Worm (Caenorhabditis elegans) whole organism, L1 larva: Measurements from ENCODE around the gene hum-4.

ENCODE experiments used
- C34B4.2 ChIP-seq: sonication (generic microtip); optimal IDR thresholded peaks from 2 replicates; lab custom pipeline; 2017; ENCODE audit warnings: mild to moderate bottlenecking, missing genetic modification characterization, missing compliant biosample characterization
- blmp-1 ChIP-seq: fragments of 150-350 bp; optimal IDR thresholded peaks from 2 replicates; lab custom pipeline; 2014; ENCODE audit warnings: missing biosample characterization, missing genetic modification characterization
- ceh-63 ChIP-seq: fragments of 200-800 bp; sonication (Bioruptor generic); optimal IDR thresholded peaks from 2 replicates; lab custom pipeline; 2018; ENCODE audit warnings: mild to moderate bottlenecking, missing genetic modification characterization, missing compliant biosample characterization
- ceh-8 ChIP-seq: fragments of 200-800 bp; sonication (Bioruptor generic); optimal IDR thresholded peaks from 2 replicates; lab custom pipeline; 2018; ENCODE audit warnings: mild to moderate bottlenecking, missing genetic modification characterization, moderate library complexity, missing compliant biosample characterization
- ceh-82 ChIP-seq, 3 experiments: fragments of 150-350 bp in 1 of 3; sonication (generic microtip) in 2 of 3; optimal IDR thresholded peaks; 2 replicates each; lab custom pipeline; 2014 to 2017; ENCODE audit warnings: missing biosample characterization in 3 of 3, missing genetic modification characterization in 3 of 3
- ces-1 ChIP-seq: fragments of 150-350 bp; optimal IDR thresholded peaks from 2 replicates; lab custom pipeline; 2014; ENCODE audit warnings: missing biosample characterization, missing genetic modification reagents, missing genetic modification characterization
- dsc-1 ChIP-seq: sonication (generic microtip); optimal IDR thresholded peaks from 2 replicates; lab custom pipeline; 2016; ENCODE audit warnings: mild to moderate bottlenecking, missing genetic modification characterization, missing compliant biosample characterization
- efl-1 ChIP-seq, 4 experiments: fragments of 150-350 bp; optimal IDR thresholded peaks in 3 of 4; peaks in 1 of 4; 1 replicate in 1 of 4; 2 replicates in 3 of 4; lab custom pipeline; 2014; ENCODE audit warnings: missing biosample characterization in 2 of 4, missing genetic modification characterization in 2 of 4, missing genetic modification reagents in 2 of 4
- elt-2 ChIP-seq: sonication (generic microtip); optimal IDR thresholded peaks from 2 replicates; lab custom pipeline; 2016; ENCODE audit warnings: missing genetic modification characterization, mild to moderate bottlenecking, inconsistent platforms, missing compliant biosample characterization, missing genetic modification reagents
- elt-3 ChIP-seq, 6 experiments: fragments of 150-350 bp in 1 of 6; sonication (generic microtip); optimal IDR thresholded peaks; 2 replicates each; lab custom pipeline; 2017 to 2018; ENCODE audit warnings: missing biosample characterization in 6 of 6, missing genetic modification characterization in 6 of 6, inconsistent platforms in 1 of 6
- ets-5 ChIP-seq: fragments of 200-800 bp; sonication (Bioruptor generic); IDR thresholded peaks from 2 replicates; pipeline ENCODE4 v1.3.6; 2022; ENCODE audit warnings: missing genetic modification characterization, missing compliant biosample characterization
- fkh-4 ChIP-seq: sonication (generic microtip); optimal IDR thresholded peaks from 2 replicates; lab custom pipeline; 2016; ENCODE audit warnings: missing compliant biosample characterization, missing genetic modification characterization, borderline replicate concordance
- fos-1 ChIP-seq: fragments of 150-350 bp; optimal IDR thresholded peaks from 2 replicates; lab custom pipeline; 2014; ENCODE audit warnings: missing biosample characterization, missing genetic modification characterization
- hlh-17 ChIP-seq: fragments of 200-800 bp; sonication (Bioruptor generic); optimal IDR thresholded peaks from 2 replicates; lab custom pipeline; 2018; ENCODE audit warnings: missing genetic modification characterization, mild to moderate bottlenecking, missing compliant biosample characterization, moderate library complexity, borderline replicate concordance
- isw-1 ChIP-seq: fragments of 200-800 bp; sonication (Bioruptor generic); IDR thresholded peaks from 2 replicates; pipeline ENCODE4 v1.3.6; 2022; ENCODE audit warnings: missing genetic modification characterization, missing compliant biosample characterization
- jun-1 ChIP-seq: fragments of 150-350 bp; optimal IDR thresholded peaks from 2 replicates; lab custom pipeline; 2014; ENCODE audit warnings: missing biosample characterization, missing genetic modification reagents, missing genetic modification characterization
- lin-14 ChIP-seq: fragments of 200-800 bp; sonication (Bioruptor generic); optimal IDR thresholded peaks from 2 replicates; lab custom pipeline; 2018; ENCODE audit warnings: mild to moderate bottlenecking, missing genetic modification characterization, moderate library complexity, missing compliant biosample characterization
- lin-15B ChIP-seq: fragments of 150-350 bp; sonication (generic microtip); optimal IDR thresholded peaks from 3 replicates; lab custom pipeline; 2014; ENCODE audit warnings: missing biosample characterization, missing genetic modification characterization
- lin-35 ChIP-seq, 2 experiments: fragments of 150-350 bp; optimal IDR thresholded peaks; 2 replicates each; lab custom pipeline; 2014; ENCODE audit warnings: missing biosample characterization in 2 of 2, missing genetic modification characterization in 2 of 2, missing genetic modification reagents in 2 of 2
- lin-39 ChIP-seq: fragments of 150-350 bp; optimal IDR thresholded peaks from 2 replicates; lab custom pipeline; 2014; ENCODE audit warnings: missing biosample characterization, missing genetic modification reagents, missing genetic modification characterization
- lir-3 ChIP-seq: sonication (generic microtip); optimal IDR thresholded peaks from 2 replicates; lab custom pipeline; 2016; ENCODE audit warnings: mild to moderate bottlenecking, missing genetic modification characterization, moderate library complexity, missing compliant biosample characterization; ENCODE audit not compliant: poor library complexity
- lsy-2 ChIP-seq, 2 experiments: fragments of 150-350 bp; optimal IDR thresholded peaks; 2 replicates each; lab custom pipeline; 2014; ENCODE audit warnings: missing biosample characterization in 2 of 2, missing genetic modification characterization in 2 of 2
- mdl-1 ChIP-seq, 2 experiments: fragments of 150-350 bp; optimal IDR thresholded peaks; 2 replicates each; lab custom pipeline; 2014 to 2017; ENCODE audit warnings: missing biosample characterization in 2 of 2, missing genetic modification characterization in 2 of 2, inconsistent platforms in 1 of 2
- nhr-11 ChIP-seq: fragments of 150-350 bp; optimal IDR thresholded peaks from 2 replicates; lab custom pipeline; 2014; ENCODE audit warnings: missing biosample characterization, missing genetic modification characterization
- nhr-12 ChIP-seq: sonication (generic microtip); optimal IDR thresholded peaks from 2 replicates; lab custom pipeline; 2017; ENCODE audit warnings: missing biosample characterization, missing genetic modification characterization
- nhr-19 ChIP-seq: fragments of 200-800 bp; sonication (Bioruptor generic); conservative IDR thresholded peaks from 2 replicates; pipeline ENCODE4 v1.3.6; 2022; ENCODE audit warnings: missing genetic modification characterization, missing compliant biosample characterization
- nhr-20 ChIP-seq: sonication (generic microtip); optimal IDR thresholded peaks from 2 replicates; lab custom pipeline; 2016; ENCODE audit warnings: mild to moderate bottlenecking, missing genetic modification characterization, missing compliant biosample characterization
- nhr-237 ChIP-seq: fragments of 150-350 bp; optimal IDR thresholded peaks from 2 replicates; lab custom pipeline; 2014; ENCODE audit warnings: missing biosample characterization, missing genetic modification characterization
- nhr-28 ChIP-seq: fragments of 150-350 bp; optimal IDR thresholded peaks from 2 replicates; lab custom pipeline; 2014; ENCODE audit warnings: missing biosample characterization, missing genetic modification characterization
- nhr-47 ChIP-seq: sonication (generic microtip); optimal IDR thresholded peaks from 2 replicates; lab custom pipeline; 2016; ENCODE audit warnings: mild to moderate bottlenecking, missing genetic modification characterization, moderate library complexity, missing compliant biosample characterization
- nhr-71 ChIP-seq: sonication (generic microtip); optimal IDR thresholded peaks from 2 replicates; lab custom pipeline; 2016; ENCODE audit warnings: mild to moderate bottlenecking, missing genetic modification characterization, moderate library complexity, missing compliant biosample characterization
- nhr-77 ChIP-seq: fragments of 150-350 bp; optimal IDR thresholded peaks from 2 replicates; lab custom pipeline; 2014; ENCODE audit warnings: missing biosample characterization, missing genetic modification characterization
- nhr-85 ChIP-seq: sonication (generic microtip); peaks from one replicate; lab custom pipeline; 2016; ENCODE audit warnings: missing genetic modification characterization, inconsistent platforms, missing compliant biosample characterization
- pax-3 ChIP-seq: fragments of 200-800 bp; sonication (Bioruptor generic); optimal IDR thresholded peaks from 2 replicates; lab custom pipeline; 2018; ENCODE audit warnings: mild to moderate bottlenecking, missing genetic modification characterization, moderate library complexity, missing compliant biosample characterization
- rnt-1 ChIP-seq: sonication (generic microtip); optimal IDR thresholded peaks from 2 replicates; lab custom pipeline; 2016; ENCODE audit warnings: mild to moderate bottlenecking, missing genetic modification characterization, moderate library complexity, missing compliant biosample characterization
- skn-1 ChIP-seq: fragments of 150-350 bp; optimal IDR thresholded peaks from 2 replicates; lab custom pipeline; 2014; ENCODE audit warnings: missing biosample characterization, missing genetic modification characterization
- snu-23 ChIP-seq: sonication (generic microtip); optimal IDR thresholded peaks from 2 replicates; lab custom pipeline; 2016; ENCODE audit warnings: missing genetic modification characterization, missing compliant biosample characterization
- tbx-2 ChIP-seq: sonication (generic microtip); optimal IDR thresholded peaks from 2 replicates; lab custom pipeline; 2016; ENCODE audit warnings: missing genetic modification characterization, missing compliant biosample characterization
- tlp-1 ChIP-seq: fragments of 150-350 bp; optimal IDR thresholded peaks from 2 replicates; lab custom pipeline; 2014; ENCODE audit warnings: missing biosample characterization, missing genetic modification characterization
- unc-130 ChIP-seq: fragments of 150-350 bp; optimal IDR thresholded peaks from 2 replicates; lab custom pipeline; 2017; ENCODE audit warnings: missing biosample characterization, missing genetic modification characterization, inconsistent platforms
- unc-30 ChIP-seq: sonication (generic microtip); optimal IDR thresholded peaks from 2 replicates; lab custom pipeline; 2017; ENCODE audit warnings: missing biosample characterization, missing genetic modification characterization
- unc-98 ChIP-seq: fragments of 200-800 bp; sonication (Bioruptor generic); IDR thresholded peaks from 2 replicates; pipeline ENCODE4 v1.3.6; 2022; ENCODE audit warnings: missing genetic modification characterization, missing compliant biosample characterization
- xbp-1 ChIP-seq: sonication (generic microtip); optimal IDR thresholded peaks from 2 replicates; lab custom pipeline; 2016; ENCODE audit warnings: missing genetic modification characterization, missing compliant biosample characterization
- zip-4 ChIP-seq: fragments of 200-800 bp; sonication (Bioruptor generic); optimal IDR thresholded peaks from 2 replicates; lab custom pipeline; 2018; ENCODE audit warnings: mild to moderate bottlenecking, missing genetic modification characterization, moderate library complexity, missing compliant biosample characterization
- ztf-4 ChIP-seq: fragments of 150-350 bp; optimal IDR thresholded peaks from 2 replicates; lab custom pipeline; 2014; ENCODE audit warnings: missing biosample characterization, missing genetic modification characterization

Gene hum-4

ce11 chrX:11411675-11412074 is 21.7 kb downstream of the hum-4 start:
- no peak for TF ChIP-seq snu-23 (GFP tag; lab: Kevin White, UChicago)
- no peak for TF ChIP-seq C34B4.2 (tag; lab: Kevin White, UChicago)
- no peak for TF ChIP-seq fkh-4 (tag; lab: Kevin White, UChicago)
- TF ChIP-seq ces-1 (GFP tag; lab: Kevin White, UChicago) = no peak
- TF ChIP-seq nhr-71 (tag; lab: Kevin White, UChicago) = no peak
- TF ChIP-seq fos-1 (tag; lab: Kevin White, UChicago) = no peak
- TF ChIP-seq unc-98 (GFP tag; lab: Robert Waterston, UW) = no peak
- TF ChIP-seq tbx-2 (tag; lab: Kevin White, UChicago) = no peak
- TF ChIP-seq isw-1 = no peak
- no peak for TF ChIP-seq xbp-1 (tag; lab: Kevin White, UChicago)
- no peak for TF ChIP-seq ceh-8

- TF ChIP-seq lsy-2 (tag; optimal IDR thresholded peaks at IDR 0.05; lab: Kevin White, UChicago) = peak in 1 of 2 experiments; percentile 44
- TF ChIP-seq ceh-82 (tag; optimal IDR thresholded peaks at IDR 0.05; lab: Kevin White, UChicago) = no peak
- TF ChIP-seq ztf-4 = peak; percentile 3
- TF ChIP-seq mdl-1 (tag; optimal IDR thresholded peaks at IDR 0.05; lab: Kevin White, UChicago) = no peak
- TF ChIP-seq pax-3 (tag; lab: Kevin White, UChicago) = no peak
- TF ChIP-seq ceh-8 = no peak
- no peak for TF ChIP-seq skn-1 (tag; lab: Kevin White, UChicago)
- TF ChIP-seq blmp-1 (tag; lab: Kevin White, UChicago) = no peak
- TF ChIP-seq zip-4 (GFP tag; lab: Kevin White, UChicago) = no peak
- TF ChIP-seq elt-3 (tag; optimal IDR thresholded peaks at IDR 0.05; lab: Kevin White, UChicago) = peak in 1 of 6 experiments; percentile 24
- TF ChIP-seq tbx-2 (tag; lab: Kevin White, UChicago) = no peak
- no peak for TF ChIP-seq xbp-1 (tag; lab: Kevin White, UChicago)
- no peak for TF ChIP-seq nhr-47 (tag; lab: Kevin White, UChicago)
- TF ChIP-seq dsc-1 (tag; lab: Kevin White, UChicago) = no peak
- peak; percentile 38; the same call in 1 of the 2 replicates for TF ChIP-seq nhr-19 (GFP tag; lab: Robert Waterston, UW)
- TF ChIP-seq elt-2 (tag; lab: Kevin White, UChicago) = peak; percentile 37
- peak; percentile 32 for TF ChIP-seq snu-23 (GFP tag; lab: Kevin White, UChicago)
- TF ChIP-seq nhr-12 (tag; lab: Kevin White, UChicago) = no peak
- TF ChIP-seq nhr-28 = no peak
- no peak for TF ChIP-seq efl-1 (optimal IDR thresholded peaks at IDR 0.05; lab: Kevin White, UChicago)
- TF ChIP-seq efl-1 (GFP tag; optimal IDR thresholded peaks at IDR 0.05 in 1 of 2; lab: Kevin White, UChicago) = peak in 1 of 2 experiments; percentile 55
- peak; percentile 62 for TF ChIP-seq nhr-71 (tag; lab: Kevin White, UChicago)
- TF ChIP-seq unc-130 (tag; lab: Kevin White, UChicago) = peak; percentile 63
- TF ChIP-seq lin-15B (tag; lab: Kevin White, UChicago) = no peak
- TF ChIP-seq rnt-1 (tag; lab: Kevin White, UChicago) = peak; percentile 58
- TF ChIP-seq ets-5 = no peak
- peak in 1 of 2 experiments; percentile 35 for TF ChIP-seq lin-35 (GFP tag; optimal IDR thresholded peaks at IDR 0.05; lab: Kevin White, UChicago)
- TF ChIP-seq nhr-237 (tag; lab: Kevin White, UChicago) = no peak
- TF ChIP-seq nhr-20 (tag; lab: Kevin White, UChicago) = peak; percentile 39
- TF ChIP-seq lir-3 (tag; lab: Kevin White, UChicago) = peak; percentile 4
- no peak for TF ChIP-seq lin-39
- TF ChIP-seq hlh-17 (GFP tag; lab: Kevin White, UChicago) = no peak
- TF ChIP-seq unc-30 (tag; lab: Kevin White, UChicago) = no peak
- TF ChIP-seq nhr-85 = no peak
- TF ChIP-seq tlp-1 (tag; lab: Kevin White, UChicago) = no peak
- no peak for TF ChIP-seq ceh-63
- TF ChIP-seq nhr-11 (tag; lab: Kevin White, UChicago) = no peak
- TF ChIP-seq jun-1 (tag; lab: Kevin White, UChicago) = peak; percentile 55
- peak; percentile 47 for TF ChIP-seq lin-14
- TF ChIP-seq nhr-77 (tag; lab: Kevin White, UChicago) = no peak
- TF ChIP-seq, all 84 proteins: peak for 15
Observed at ce11 chrX:11409457-11409856, 23.9 kb downstream of the hum-4 start.
